Worm (Caenorhabditis elegans): ENCODE results near the gene T20B3.14.

The T20B3.14 gene

DNA sequence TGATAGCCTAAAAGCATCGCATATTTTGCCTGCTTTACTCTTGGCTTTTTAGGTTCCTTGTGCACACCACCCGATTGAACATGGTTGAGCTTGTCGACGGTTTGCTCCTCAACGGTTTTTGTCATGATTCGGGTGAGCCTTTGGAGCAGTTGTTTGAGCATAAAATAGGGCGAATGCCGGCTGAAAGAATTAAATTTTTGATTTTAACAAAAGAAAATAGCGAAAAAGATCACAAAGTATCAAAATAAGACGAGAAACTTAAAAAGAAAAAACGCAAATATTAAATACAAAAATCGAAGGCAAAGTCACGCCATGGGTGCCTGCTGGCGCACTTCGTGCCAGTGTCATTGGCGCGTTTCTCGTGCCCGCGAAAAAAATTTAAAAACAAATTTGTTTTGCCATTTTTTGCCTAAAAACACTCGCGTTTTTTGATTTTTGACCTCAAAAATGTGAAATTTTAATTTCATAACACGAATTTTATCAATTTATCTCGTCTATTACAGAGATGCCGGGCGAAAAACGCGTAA lies 26.2 kb downstream of the T20B3.14 start, which contains the start of the genes ctps-1 and pus-1:
Gene ctps-1 (plus strand): TSS at position 51 of the 527 bp plus-strand sequence.
Gene pus-1 (minus strand): TSS at position 125 of the 527 bp plus-strand sequence.
- TF ChIP-seq pha-4 (tag; optimal IDR thresholded peaks at IDR 0.05) (no peak), hlh-13 (GFP tag; optimal IDR thresholded peaks at IDR 0.05) (no peak), nfya-1 (tag; optimal IDR thresholded peaks at IDR 0.05) (peak; percentile 45)

DNA sequence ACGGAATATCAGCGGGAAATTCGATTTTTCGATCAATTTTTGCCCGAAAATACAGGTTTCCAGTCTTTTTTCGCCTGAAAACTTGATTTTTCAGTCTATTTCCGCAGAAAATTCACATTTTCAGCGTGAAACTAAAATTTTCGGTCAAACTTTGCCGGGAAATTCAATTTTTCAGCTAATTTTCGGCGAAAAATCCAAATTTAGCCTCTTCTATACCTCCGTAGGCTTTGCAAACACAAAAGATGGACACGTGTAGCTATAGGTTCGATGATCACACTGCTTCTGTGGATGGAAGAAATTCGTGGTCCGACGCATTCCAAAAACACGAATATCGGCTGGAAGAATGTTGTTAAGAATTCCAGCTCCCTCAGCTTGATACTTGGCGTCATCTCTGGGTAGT lies 27.0 kb downstream of the T20B3.14 start:
- TF ChIP-seq T23F11.4 (GFP tag; optimal IDR thresholded peaks at IDR 0.05), result no peak
- no peak for TF ChIP-seq ceh-34 (tag; optimal IDR thresholded peaks at IDR 0.05)
- no peak for TF ChIP-seq ttx-3 (tag; optimal IDR thresholded peaks at IDR 0.05)
- TF ChIP-seq unc-3 (GFP tag; conservative IDR thresholded peaks at IDR 0.05), result no peak
- no peak for TF ChIP-seq unc-3 (tag; optimal IDR thresholded peaks at IDR 0.05)
- no peak for TF ChIP-seq che-1 (tag; optimal IDR thresholded peaks at IDR 0.05)
- TF ChIP-seq ceh-22 (tag; optimal IDR thresholded peaks at IDR 0.05), result no peak
- TF ChIP-seq pha-4 (tag; optimal IDR thresholded peaks at IDR 0.05), result no peak
- no peak for TF ChIP-seq hlh-6 (tag; optimal IDR thresholded peaks at IDR 0.05)
- no peak for TF ChIP-seq hlh-15 (tag; optimal IDR thresholded peaks at IDR 0.05)
- no peak for TF ChIP-seq elt-4 (tag; optimal IDR thresholded peaks at IDR 0.05)
- no peak for TF ChIP-seq dmd-4 (tag; optimal IDR thresholded peaks at IDR 0.05; ENCODE audit: borderline replicate concordance)
- TF ChIP-seq pax-1 (tag; optimal IDR thresholded peaks at IDR 0.05), result no peak
- TF ChIP-seq sox-2 (GFP tag; IDR thresholded peaks at IDR 0.05), result no peak
- TF ChIP-seq ceh-24 (tag; optimal IDR thresholded peaks at IDR 0.05), result no peak
- TF ChIP-seq ceh-31 (tag; optimal IDR thresholded peaks at IDR 0.05), result no peak
- no peak for TF ChIP-seq unc-55 (GFP tag; optimal IDR thresholded peaks at IDR 0.05)
- no peak for TF ChIP-seq hlh-13 (GFP tag; optimal IDR thresholded peaks at IDR 0.05)
- no peak for TF ChIP-seq pat-9 (tag; optimal IDR thresholded peaks at IDR 0.05)
- TF ChIP-seq dve-1 (tag; optimal IDR thresholded peaks at IDR 0.05), result no peak

DNA sequence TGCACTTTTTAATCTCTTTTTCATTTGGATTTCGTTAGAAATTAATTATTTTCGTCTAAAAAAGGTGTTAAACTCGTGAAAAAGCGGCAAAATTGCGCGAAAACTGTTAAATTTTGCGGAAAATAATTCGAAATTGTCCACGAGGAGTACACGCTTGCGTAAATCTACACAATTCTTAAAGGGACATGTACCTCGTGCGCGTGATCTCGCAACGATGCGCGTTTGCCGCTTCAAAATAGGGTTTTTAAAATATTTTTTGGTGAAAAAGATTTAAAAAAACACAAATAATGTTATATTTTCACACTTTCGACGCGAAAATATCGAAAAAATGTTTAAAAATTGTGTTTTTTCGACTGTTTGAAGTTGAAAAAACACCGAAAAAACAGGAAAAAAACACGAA lies 27.8 kb downstream of the T20B3.14 start:
- TF ChIP-seq eyg-1 (tag; optimal IDR thresholded peaks at IDR 0.05) (no peak), C38D4.7 (GFP tag; optimal IDR thresholded peaks at IDR 0.05) (no peak), ahr-1 (tag; optimal IDR thresholded peaks at IDR 0.05) (no peak), pax-1 (tag; optimal IDR thresholded peaks at IDR 0.05) (no peak), dmd-4 (tag; optimal IDR thresholded peaks at IDR 0.05; ENCODE audit: borderline replicate concordance) (no peak), ceh-30 (tag; optimal IDR thresholded peaks at IDR 0.05) (no peak), sdc-2 (tag; optimal IDR thresholded peaks at IDR 0.05) (no peak), ceh-18 (tag; optimal IDR thresholded peaks at IDR 0.05) (no peak), ceh-31 (tag; optimal IDR thresholded peaks at IDR 0.05) (no peak)

DNA sequence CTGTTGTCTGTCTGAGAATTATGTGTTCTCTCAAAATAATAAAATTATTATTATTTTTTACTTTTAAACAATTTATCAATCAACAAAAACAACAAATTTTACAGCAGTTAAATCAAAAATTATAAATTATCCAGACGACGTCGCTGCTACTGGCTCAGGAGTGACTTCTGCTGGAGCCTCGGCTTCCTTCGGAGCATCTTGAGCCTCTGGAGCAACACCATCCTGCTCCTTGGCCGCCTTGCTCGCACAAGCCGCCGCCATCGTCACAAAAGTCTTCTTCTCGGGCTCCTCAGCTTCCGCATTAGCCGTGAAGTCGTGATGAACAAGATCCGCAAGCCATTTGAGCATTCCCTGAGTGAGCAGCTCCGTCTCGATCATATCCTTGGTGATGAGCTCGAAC lies 28.4 kb downstream of the T20B3.14 start:
- TF ChIP-seq nfya-1 (tag; optimal IDR thresholded peaks at IDR 0.05), result no peak
- no peak for TF ChIP-seq ztf-16 (tag; optimal IDR thresholded peaks at IDR 0.05)
- no peak for TF ChIP-seq T23F11.4 (GFP tag; optimal IDR thresholded peaks at IDR 0.05)
- no peak for TF ChIP-seq C08G9.2 (tag; optimal IDR thresholded peaks at IDR 0.05)
- TF ChIP-seq odd-2 (tag; optimal IDR thresholded peaks at IDR 0.05), result no peak
- no peak for TF ChIP-seq pros-1 (tag; optimal IDR thresholded peaks at IDR 0.05)

DNA sequence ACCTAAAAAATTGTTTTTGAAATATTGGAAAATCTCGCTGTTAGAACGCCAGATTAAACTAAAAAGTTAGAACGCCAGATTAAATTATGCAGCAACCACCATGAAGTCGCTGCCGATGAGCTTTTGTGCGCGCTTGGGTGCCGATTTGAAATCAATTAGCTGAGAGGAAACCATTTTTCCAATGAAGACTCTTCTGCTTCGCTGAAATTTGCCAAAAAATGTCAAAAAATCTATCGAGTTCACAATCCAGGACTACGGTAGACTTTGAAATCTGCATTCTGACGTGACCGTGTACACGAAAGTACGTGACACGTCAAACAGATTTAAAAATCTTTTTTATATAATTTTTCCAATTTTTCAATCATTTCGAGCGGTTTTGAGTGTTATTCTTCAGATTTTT lies 32.2 kb downstream of the T20B3.14 start, which contains the start of gene immt-2:
Gene immt-2 (plus strand): TSS at position 301 of the 400 bp plus-strand sequence.
- TF ChIP-seq nhr-11 (tag; optimal IDR thresholded peaks at IDR 0.05) (no peak), sox-2 (GFP tag; IDR thresholded peaks at IDR 0.05) (no peak), che-1 (tag; optimal IDR thresholded peaks at IDR 0.05) (no peak), ama-1 (optimal IDR thresholded peaks at IDR 0.05) (no peak), hlh-15 (tag; optimal IDR thresholded peaks at IDR 0.05) (no peak), K02D7.2 (tag; optimal IDR thresholded peaks at IDR 0.05) (no peak), mec-3 (tag; optimal IDR thresholded peaks at IDR 0.05; ENCODE audit: borderline replicate concordance) (no peak), madf-2 (tag; optimal IDR thresholded peaks at IDR 0.05) (no peak), sdc-2 (tag; optimal IDR thresholded peaks at IDR 0.05) (no peak), pha-4 (tag; optimal IDR thresholded peaks at IDR 0.05) (no peak), K09A11.1 (tag; optimal IDR thresholded peaks at IDR 0.05; ENCODE audit: insufficient read depth) (no peak), nhr-232 (tag; optimal IDR thresholded peaks at IDR 0.05) (no peak), pha-2 (tag; optimal IDR thresholded peaks at IDR 0.05) (no peak), tbx-2 (tag; optimal IDR thresholded peaks at IDR 0.05) (no peak), elt-4 (tag; optimal IDR thresholded peaks at IDR 0.05) (no peak), unc-55 (GFP tag; optimal IDR thresholded peaks at IDR 0.05) (no peak)
